Comparison of ENCODE assay signal across 3 fruit fly cellular contexts in the genomic region with DNA sequence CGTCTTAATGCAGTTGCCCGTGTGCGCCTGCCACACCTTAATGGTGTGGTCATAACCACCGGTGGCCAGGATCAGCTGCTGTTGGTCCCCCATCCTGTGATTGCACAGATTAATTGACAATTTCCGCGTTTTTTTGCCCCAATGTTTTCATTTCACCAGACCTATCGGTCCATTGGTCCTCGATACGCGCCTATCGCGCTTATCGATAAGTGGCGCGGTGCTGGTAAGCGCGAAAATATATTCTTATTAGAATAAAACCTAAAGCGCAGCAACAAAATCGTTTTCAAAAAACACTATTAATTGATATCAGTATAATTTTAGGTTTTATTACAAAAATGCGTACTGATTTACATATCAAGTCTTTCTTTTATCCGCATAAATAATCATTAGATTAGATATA.
TF ChIP-seq lines count a peak whose summit lies in the region.

A gene (minus strand): TSS at position 187 of the 400 bp plus-strand sequence.

- TF ChIP-seq CTCF in whole organism, embryonic (GFP tag; optimal IDR thresholded peaks at IDR 0.05; lab: Kevin White, UChicago): no peak

TF ChIP-seq in whole organism, adult, 20 proteins besides CTCF, POLR2A, EP300 and RAD21:
- TF ChIP-seq kay (GFP tag; lab: Kevin White, UChicago; ENCODE audit: borderline replicate concordance): no peak
- no peak for TF ChIP-seq Crg-1 (GFP tag; optimal IDR thresholded peaks at IDR 0.05; lab: Kevin White, UChicago)
- TF ChIP-seq cnc (optimal IDR thresholded peaks at IDR 0.05; lab: Kevin White, UChicago): no peak
- TF ChIP-seq ovo (GFP tag; optimal IDR thresholded peaks at IDR 0.05; lab: Kevin White, UChicago): no peak
- no peak for TF ChIP-seq Clk (GFP tag; optimal IDR thresholded peaks at IDR 0.05; lab: Kevin White, UChicago)
- peak; percentile 52 for TF ChIP-seq bab1 (GFP tag; optimal IDR thresholded peaks at IDR 0.05; lab: Kevin White, UChicago)
- no peak for TF ChIP-seq Hr96 (GFP tag; optimal IDR thresholded peaks at IDR 0.05; lab: Kevin White, UChicago)
- TF ChIP-seq CG7101 (tag; optimal IDR thresholded peaks at IDR 0.05; lab: Kevin White, UChicago): peak; percentile 9
- peak; percentile 39 for TF ChIP-seq CG14711 (tag; optimal IDR thresholded peaks at IDR 0.05; lab: Kevin White, UChicago)
- TF ChIP-seq CG12768 (GFP tag; optimal IDR thresholded peaks at IDR 0.05; lab: Kevin White, UChicago): no peak
- no peak for TF ChIP-seq cic (GFP tag; optimal IDR thresholded peaks at IDR 0.05; lab: Kevin White, UChicago)
- TF ChIP-seq CG1620 (GFP tag; optimal IDR thresholded peaks at IDR 0.05; lab: Kevin White, UChicago): peak; percentile 29
- TF ChIP-seq Mnt (GFP tag; optimal IDR thresholded peaks at IDR 0.05; lab: Kevin White, UChicago): peak; percentile 26
- no peak for TF ChIP-seq CG11617 (GFP tag; optimal IDR thresholded peaks at IDR 0.05; lab: Kevin White, UChicago)
- no peak for TF ChIP-seq CG7045 (GFP tag; optimal IDR thresholded peaks at IDR 0.05; lab: Kevin White, UChicago)
- TF ChIP-seq tj (GFP tag; optimal IDR thresholded peaks at IDR 0.05; lab: Kevin White, UChicago): no peak
- no peak for TF ChIP-seq CG5204 (GFP tag; optimal IDR thresholded peaks at IDR 0.05; lab: Kevin White, UChicago)
- no peak for TF ChIP-seq CG33017 (tag; optimal IDR thresholded peaks at IDR 0.05; lab: Kevin White, UChicago)
- no peak for TF ChIP-seq toe (GFP tag; optimal IDR thresholded peaks at IDR 0.05; lab: Kevin White, UChicago)
- TF ChIP-seq pad (GFP tag; optimal IDR thresholded peaks at IDR 0.05; lab: Kevin White, UChicago): peak; percentile 8

TF ChIP-seq in whole organism, embryonic, 481 proteins besides CTCF, POLR2A, EP300 and RAD21 (continues in another document):
- TF ChIP-seq Pdp1 (GFP tag; optimal IDR thresholded peaks at IDR 0.05; lab: Kevin White, UChicago) (peak in 1 of 2 experiments; percentile 12), CG13894 (tag; optimal IDR thresholded peaks at IDR 0.05; lab: Kevin White, UChicago) (no peak), Dp (GFP tag; optimal IDR thresholded peaks at IDR 0.05; lab: Kevin White, UChicago) (peak; percentile 78), scrt (GFP tag; optimal IDR thresholded peaks at IDR 0.05; lab: Kevin White, UChicago) (no peak), tio (GFP tag; optimal IDR thresholded peaks at IDR 0.05; lab: Kevin White, UChicago) (no peak), dati (GFP tag; IDR thresholded peaks at IDR 0.05; lab: Robert Waterston, UW) (no peak), lbe (GFP tag; optimal IDR thresholded peaks at IDR 0.05; lab: Kevin White, UChicago) (peak; percentile 8), p53 (GFP tag; optimal IDR thresholded peaks at IDR 0.05; lab: Kevin White, UChicago) (peak; percentile 6), hbn (GFP tag; IDR thresholded peaks at IDR 0.05; lab: Robert Waterston, UW; ENCODE audit: partially characterized antibody) (peak; percentile 62), CoRest (tag; optimal IDR thresholded peaks at IDR 0.05; lab: Kevin White, UChicago) (no peak), wdn (GFP tag; IDR thresholded peaks at IDR 0.05; lab: Robert Waterston, UW) (no peak), cwo (GFP tag; optimal IDR thresholded peaks at IDR 0.05; lab: Kevin White, UChicago) (no peak), ato (GFP tag; IDR thresholded peaks at IDR 0.05; lab: Robert Waterston, UW; ENCODE audit: partially characterized antibody) (peak; percentile 51; the same call in 1 of the 2 replicates), knrl (GFP tag; IDR thresholded peaks at IDR 0.05; lab: Robert Waterston, UW; ENCODE audit: partially characterized antibody) (peak; percentile 38; the same call in 1 of the 3 replicates), Ssrp (tag; optimal IDR thresholded peaks at IDR 0.05; lab: Kevin White, UChicago) (no peak), zfh2 (GFP tag; optimal IDR thresholded peaks at IDR 0.05; lab: Kevin White, UChicago) (no peak), Opbp (GFP tag; IDR thresholded peaks at IDR 0.05; lab: Robert Waterston, UW; ENCODE audit: partially characterized antibody) (peak; percentile 71; the same call in 2 of the 3 replicates), HmgZ (tag; optimal IDR thresholded peaks at IDR 0.05; lab: Kevin White, UChicago) (peak; percentile 22), CG2116 (GFP tag; optimal IDR thresholded peaks at IDR 0.05; lab: Kevin White, UChicago) (peak; percentile 26), mld (GFP tag; IDR thresholded peaks at IDR 0.05; lab: Robert Waterston, UW; ENCODE audit: partially characterized antibody) (0 out of 3 replicates have a peak, but pooled peaks have one; percentile 46), insv (GFP tag; optimal IDR thresholded peaks at IDR 0.05; lab: Kevin White, UChicago) (peak; percentile 60 to 92), Dll (GFP tag; IDR thresholded peaks at IDR 0.05; lab: Robert Waterston, UW; ENCODE audit: partially characterized antibody) (peak; percentile 61; the same call in 3 of the 4 replicates), gfzf (GFP tag; optimal IDR thresholded peaks at IDR 0.05; lab: Kevin White, UChicago) (peak; percentile 5), Rfx (GFP tag; IDR thresholded peaks at IDR 0.05; lab: Robert Waterston, UW) (peak; percentile 39; the same call in 1 of the 2 replicates), CG15514 (GFP tag; optimal IDR thresholded peaks at IDR 0.05; lab: Kevin White, UChicago) (no peak), CG30431 (GFP tag; optimal IDR thresholded peaks at IDR 0.05; lab: Kevin White, UChicago) (no peak), Med (GFP tag; lab: Kevin White, UChicago) (peak; percentile 50), Bgb (GFP tag; IDR thresholded peaks at IDR 0.05; lab: Robert Waterston, UW; ENCODE audit: partially characterized antibody) (peak; percentile 65), CG13287 (GFP tag; IDR thresholded peaks at IDR 0.05; lab: Robert Waterston, UW; ENCODE audit: partially characterized antibody) (peak; percentile 82), yki (optimal IDR thresholded peaks at IDR 0.05; lab: Kevin White, UChicago) (no peak), unc-4 (GFP tag; IDR thresholded peaks at IDR 0.05; lab: Robert Waterston, UW; ENCODE audit: partially characterized antibody) (peak; percentile 69), Fer1 (GFP tag; optimal IDR thresholded peaks at IDR 0.05; lab: Kevin White, UChicago) (peak; percentile 2)

TF ChIP-seq in whole organism, wandering third instar larva, 38 proteins besides CTCF, POLR2A, EP300 and RAD21:
- peak; percentile 3 for TF ChIP-seq rgr (GFP tag; optimal IDR thresholded peaks at IDR 0.05; lab: Kevin White, UChicago)
- no peak for TF ChIP-seq N (GFP tag; optimal IDR thresholded peaks at IDR 0.05; lab: Kevin White, UChicago)
- TF ChIP-seq Sp1 (GFP tag; optimal IDR thresholded peaks at IDR 0.05; lab: Kevin White, UChicago): no peak
- TF ChIP-seq HLH106 (tag; optimal IDR thresholded peaks at IDR 0.05; lab: Kevin White, UChicago): no peak
- TF ChIP-seq Dif (GFP tag; optimal IDR thresholded peaks at IDR 0.05; lab: Kevin White, UChicago; ENCODE audit: partially characterized antibody): no peak
- TF ChIP-seq Rel (GFP tag; optimal IDR thresholded peaks at IDR 0.05; lab: Kevin White, UChicago): no peak
- no peak for TF ChIP-seq Rel (tag; optimal IDR thresholded peaks at IDR 0.05; lab: Kevin White, UChicago)
- TF ChIP-seq CrebA (GFP tag; optimal IDR thresholded peaks at IDR 0.05; lab: Kevin White, UChicago; ENCODE audit: borderline replicate concordance): no peak
- TF ChIP-seq sv (GFP tag; optimal IDR thresholded peaks at IDR 0.05; lab: Kevin White, UChicago): no peak
- TF ChIP-seq h (GFP tag; optimal IDR thresholded peaks at IDR 0.05; lab: Kevin White, UChicago): peak; percentile 10
- no peak for TF ChIP-seq CG32264 (GFP tag; optimal IDR thresholded peaks at IDR 0.05; lab: Kevin White, UChicago)
TF ChIP-seq in whole organism, wandering third instar larva: peak in this region for 2.
